Fruit fly (Drosophila melanogaster): ENCODE results near the gene CG33912.

CG33912 gene

dm6 chr3L:20784812-20785671, 29.6 kb upstream of the CG33912 start (continued):
- TF ChIP-seq CG8290 (GFP tag; optimal IDR thresholded peaks at IDR 0.05) (peak; percentile 27), CG8290 (tag; optimal IDR thresholded peaks at IDR 0.05) (peak in 1 of 2 experiments; percentile 12), GATAe (GFP tag; conservative IDR thresholded peaks at IDR 0.05) (no peak), scrt (GFP tag; optimal IDR thresholded peaks at IDR 0.05) (peak; percentile 37), pho (GFP tag; optimal IDR thresholded peaks at IDR 0.05) (peak; percentile 44), CG5245 (GFP tag; optimal IDR thresholded peaks at IDR 0.05) (no peak), fd3F (GFP tag; optimal IDR thresholded peaks at IDR 0.05) (no peak), gsb-n (tag; optimal IDR thresholded peaks at IDR 0.05) (no peak), seq (GFP tag; IDR thresholded peaks at IDR 0.05) (peak; percentile 41; the same call in 1 of the 2 replicates), CG1603 (tag; optimal IDR thresholded peaks at IDR 0.05) (no peak), z (GFP tag; IDR thresholded peaks at IDR 0.05) (peak; percentile 67; the same call in 2 of the 3 replicates), zfh1 (GFP tag; IDR thresholded peaks at IDR 0.05) (0 out of 3 replicates have a peak, but pooled peaks have one; percentile 52), sc (optimal IDR thresholded peaks at IDR 0.05) (no peak), sc (GFP tag; optimal IDR thresholded peaks at IDR 0.05) (no peak), NK7.1 (GFP tag; optimal IDR thresholded peaks at IDR 0.05) (peak; percentile 37), pita (GFP tag; optimal IDR thresholded peaks at IDR 0.05) (no peak), Camta (GFP tag; optimal IDR thresholded peaks at IDR 0.05) (no peak), hkb (optimal IDR thresholded peaks at IDR 0.05) (no peak), hkb (GFP tag; IDR thresholded peaks at IDR 0.05) (peak; percentile 48; the same call in 1 of the 2 replicates), klu (GFP tag; IDR thresholded peaks at IDR 0.05) (no peak), CG17802 (tag; optimal IDR thresholded peaks at IDR 0.05) (no peak), CG11398 (GFP tag; optimal IDR thresholded peaks at IDR 0.05) (no peak), fru (optimal IDR thresholded peaks at IDR 0.05) (no peak), CG10147 (GFP tag; optimal IDR thresholded peaks at IDR 0.05) (peak; percentile 48), Sry-β (GFP tag; optimal IDR thresholded peaks at IDR 0.05) (peak; percentile 100), CG13624 (GFP tag; optimal IDR thresholded peaks at IDR 0.05) (no peak), CG14014 (GFP tag; IDR thresholded peaks at IDR 0.05) (peak; percentile 26; the same call in 1 of the 2 replicates), corto (GFP tag; optimal IDR thresholded peaks at IDR 0.05) (peak; percentile 6), CG6683 (GFP tag; optimal IDR thresholded peaks at IDR 0.05) (no peak), CG9876 (GFP tag; optimal IDR thresholded peaks at IDR 0.05) (peak; percentile 15), hb (GFP tag; IDR thresholded peaks at IDR 0.05; ENCODE audit: partially characterized antibody) (no peak), so (GFP tag; IDR thresholded peaks at IDR 0.05) (peak; percentile 57; the same call in 1 of the 3 replicates), CG7357 (GFP tag; IDR thresholded peaks at IDR 0.05) (no peak), Bteb2 (GFP tag; optimal IDR thresholded peaks at IDR 0.05) (no peak), CG12769 (tag; optimal IDR thresholded peaks at IDR 0.05) (peak; percentile 33), ind (GFP tag; optimal IDR thresholded peaks at IDR 0.05) (no peak), pum (GFP tag; optimal IDR thresholded peaks at IDR 0.05) (no peak), CG2678 (tag; optimal IDR thresholded peaks at IDR 0.05) (peak; percentile 68), ase (GFP tag; IDR thresholded peaks at IDR 0.05) (no peak), oc (tag; optimal IDR thresholded peaks at IDR 0.05) (peak; percentile 26), CG10209 (GFP tag; optimal IDR thresholded peaks at IDR 0.05) (peak; percentile 12), nmo (GFP tag; optimal IDR thresholded peaks at IDR 0.05) (peak; percentile 44), CG30020 (tag; optimal IDR thresholded peaks at IDR 0.05) (peak; percentile 19), knrl (GFP tag; IDR thresholded peaks at IDR 0.05; ENCODE audit: partially characterized antibody) (no peak; the same call in 2 of the 3 replicates), Awh (GFP tag; IDR thresholded peaks at IDR 0.05) (no peak), CG8944 (GFP tag; optimal IDR thresholded peaks at IDR 0.05) (no peak), CG7556 (GFP tag; optimal IDR thresholded peaks at IDR 0.05) (peak; percentile 55), CG11696 (GFP tag; IDR thresholded peaks at IDR 0.05) (0 out of 2 replicates have a peak, but pooled peaks have one; percentile 16), CG10462 (GFP tag; optimal IDR thresholded peaks at IDR 0.05) (no peak), Spps (tag; optimal IDR thresholded peaks at IDR 0.05) (no peak)

Measured in whole organism, embryonic.